Fruit fly (Drosophila melanogaster): ENCODE results near the gene CG32686.

Gene CG32686

dm6 chrX:10370201-10371038 lies 4.7 kb downstream of the CG32686 start:
- no peak for TF ChIP-seq Abd-B (GFP tag; optimal IDR thresholded peaks at IDR 0.05)
- no peak for TF ChIP-seq woc (GFP tag; optimal IDR thresholded peaks at IDR 0.05)
- no peak for TF ChIP-seq Hr78 (GFP tag; optimal IDR thresholded peaks at IDR 0.05)
- no peak for TF ChIP-seq rgr (GFP tag; optimal IDR thresholded peaks at IDR 0.05)

- TF ChIP-seq Hnf4 (GFP tag; optimal IDR thresholded peaks at IDR 0.05) (no peak), rgr (GFP tag; optimal IDR thresholded peaks at IDR 0.05) (no peak), psq (GFP tag; optimal IDR thresholded peaks at IDR 0.05) (no peak), br (GFP tag; optimal IDR thresholded peaks at IDR 0.05) (no peak), fru (GFP tag; optimal IDR thresholded peaks at IDR 0.05) (no peak), CrebA (GFP tag; optimal IDR thresholded peaks at IDR 0.05; ENCODE audit: borderline replicate concordance) (no peak), dmrt93B (GFP tag; optimal IDR thresholded peaks at IDR 0.05) (no peak), woc (GFP tag; optimal IDR thresholded peaks at IDR 0.05) (no peak), Mio (GFP tag; optimal IDR thresholded peaks at IDR 0.05) (no peak)
Measured at dm6 chrX:10369763-10370162, 5.4 kb downstream of the CG32686 start.

- TF ChIP-seq rgr (GFP tag; optimal IDR thresholded peaks at IDR 0.05) (no peak), sage (GFP tag; optimal IDR thresholded peaks at IDR 0.05) (no peak), h (GFP tag; optimal IDR thresholded peaks at IDR 0.05) (no peak), br (GFP tag; optimal IDR thresholded peaks at IDR 0.05) (no peak), Sp1 (GFP tag; optimal IDR thresholded peaks at IDR 0.05) (no peak), Vsx2 (GFP tag; optimal IDR thresholded peaks at IDR 0.05; ENCODE audit: partially characterized antibody) (no peak), pan (optimal IDR thresholded peaks at IDR 0.05) (no peak), Hr83 (GFP tag; optimal IDR thresholded peaks at IDR 0.05; ENCODE audit: poor library complexity, severe bottlenecking) (no peak), CG9705 (GFP tag; optimal IDR thresholded peaks at IDR 0.05) (no peak), foxo (GFP tag; optimal IDR thresholded peaks at IDR 0.05) (no peak), Dif (GFP tag; optimal IDR thresholded peaks at IDR 0.05; ENCODE audit: partially characterized antibody) (no peak)
Measured at dm6 chrX:10369315-10369714, 5.8 kb downstream of the CG32686 start.

- TF ChIP-seq CG9705 (GFP tag; optimal IDR thresholded peaks at IDR 0.05) (no peak), Dfd (GFP tag; optimal IDR thresholded peaks at IDR 0.05) (no peak), OdsH (GFP tag; optimal IDR thresholded peaks at IDR 0.05) (no peak), fru (GFP tag; optimal IDR thresholded peaks at IDR 0.05) (no peak), rgr (GFP tag; optimal IDR thresholded peaks at IDR 0.05) (no peak), Abd-B (GFP tag; optimal IDR thresholded peaks at IDR 0.05) (no peak), ey (GFP tag; optimal IDR thresholded peaks at IDR 0.05) (no peak), Mio (GFP tag; optimal IDR thresholded peaks at IDR 0.05) (no peak), Vsx2 (GFP tag; optimal IDR thresholded peaks at IDR 0.05; ENCODE audit: partially characterized antibody) (no peak), br (GFP tag; optimal IDR thresholded peaks at IDR 0.05) (no peak), HLH106 (tag; optimal IDR thresholded peaks at IDR 0.05) (no peak), N (GFP tag; optimal IDR thresholded peaks at IDR 0.05) (no peak), foxo (GFP tag; optimal IDR thresholded peaks at IDR 0.05) (no peak), dmrt93B (GFP tag; optimal IDR thresholded peaks at IDR 0.05) (no peak), pan (optimal IDR thresholded peaks at IDR 0.05) (no peak), psq (GFP tag; optimal IDR thresholded peaks at IDR 0.05) (no peak), Dif (GFP tag; optimal IDR thresholded peaks at IDR 0.05; ENCODE audit: partially characterized antibody) (no peak)
Measured at dm6 chrX:10367801-10368203, 7.3 kb downstream of the CG32686 start, which contains the start of gene CG17841. Gene CG17841 (plus strand): TSS chrX:10368052.

- TF ChIP-seq usp (GFP tag; optimal IDR thresholded peaks at IDR 0.05) (no peak), N (GFP tag; optimal IDR thresholded peaks at IDR 0.05) (no peak), Myc (optimal IDR thresholded peaks at IDR 0.05) (no peak), Mio (GFP tag; optimal IDR thresholded peaks at IDR 0.05) (no peak), Hnf4 (GFP tag; optimal IDR thresholded peaks at IDR 0.05) (no peak), ey (GFP tag; optimal IDR thresholded peaks at IDR 0.05) (no peak)
Measured at dm6 chrX:10367372-10367771, 7.7 kb downstream of the CG32686 start, which contains the start of gene CG32679. Gene CG32679 (minus strand): TSS chrX:10367472.

All from whole organism, wandering third instar larva.